Fruit fly (Drosophila melanogaster) whole organism, embryonic: ENCODE measurements around the gene mora.

ENCODE experiments used
- BtbVII ChIP-seq: fragments of 200-800 bp; sonication (Bioruptor generic); optimal IDR thresholded peaks from 3 replicates; lab custom pipeline; 2017; ENCODE audit warnings: missing biosample characterization, mild to moderate bottlenecking, missing genetic modification characterization
- CG11085 ChIP-seq: fragments of 200-800 bp; sonication (Bioruptor generic); IDR thresholded peaks from 2 replicates; pipeline ENCODE4 v1.3.6; 2022; ENCODE audit warnings: missing biosample characterization, missing genetic modification characterization
- CG11247 ChIP-seq: fragments of 200-800 bp; sonication (Bioruptor generic); IDR thresholded peaks from 2 replicates; pipeline ENCODE4 v1.3.6; 2022; ENCODE audit warnings: missing biosample characterization, missing genetic modification characterization
- CG11560 ChIP-seq: fragments of 200-800 bp; sonication (Bioruptor generic); IDR thresholded peaks from 3 replicates; pipeline ENCODE4 v1.3.6; 2022; ENCODE audit warnings: missing biosample characterization, missing genetic modification characterization
- CG12769 ChIP-seq: fragments of 200-800 bp; sonication (Bioruptor generic); optimal IDR thresholded peaks from 2 replicates; lab custom pipeline; 2019; ENCODE audit warnings: missing biosample characterization, mild to moderate bottlenecking, missing genetic modification characterization, moderate library complexity
- CG16813 ChIP-seq: fragments of 200-800 bp; sonication (Bioruptor generic); IDR thresholded peaks from 3 replicates; pipeline ENCODE4 v1.3.6; 2022; ENCODE audit warnings: missing biosample characterization, missing genetic modification characterization; ENCODE audit not compliant: partially characterized antibody
- CG17802 ChIP-seq: fragments of 200-800 bp; sonication (Bioruptor generic); optimal IDR thresholded peaks from 2 replicates; lab custom pipeline; 2018; ENCODE audit warnings: missing biosample characterization, mild to moderate bottlenecking, missing genetic modification characterization, moderate library complexity
- CG18262 ChIP-seq: fragments of 200-800 bp; optimal IDR thresholded peaks from 3 replicates; lab custom pipeline; 2019; ENCODE audit warnings: missing biosample characterization, mild to moderate bottlenecking, missing genetic modification characterization, moderate library complexity
- CG18599 ChIP-seq: fragments of 200-800 bp; sonication (Bioruptor generic); optimal IDR thresholded peaks from 3 replicates; lab custom pipeline; 2017; ENCODE audit warnings: missing biosample characterization, missing genetic modification characterization, mild to moderate bottlenecking, moderate library complexity, missing genetic modification reagents
- CG33213 ChIP-seq: fragments of 200-800 bp; sonication (Bioruptor generic); optimal IDR thresholded peaks from 3 replicates; lab custom pipeline; 2016; ENCODE audit warnings: missing biosample characterization, missing genetic modification characterization
- CG34224 ChIP-seq: fragments of 200-800 bp; sonication (Bioruptor generic); IDR thresholded peaks from 3 replicates; pipeline ENCODE4 v1.3.6; 2022; ENCODE audit warnings: missing biosample characterization, missing genetic modification characterization; ENCODE audit not compliant: partially characterized antibody
- CG34376 ChIP-seq: fragments of 200-800 bp; sonication (Bioruptor generic); optimal IDR thresholded peaks from 2 replicates; lab custom pipeline; 2018; ENCODE audit warnings: missing biosample characterization, mild to moderate bottlenecking, missing genetic modification characterization
- CG34422 ChIP-seq: fragments of 200-800 bp; sonication (Bioruptor generic); IDR thresholded peaks from 3 replicates; pipeline ENCODE4 v1.3.6; 2022; ENCODE audit warnings: missing biosample characterization, missing genetic modification characterization
- CG4282 ChIP-seq: fragments of 200-800 bp; sonication (Bioruptor generic); optimal IDR thresholded peaks from 2 replicates; lab custom pipeline; 2016; ENCODE audit warnings: missing biosample characterization, missing genetic modification characterization
- CG4328 ChIP-seq: fragments of 200-800 bp; sonication (Bioruptor generic); optimal IDR thresholded peaks from 3 replicates; lab custom pipeline; 2017; ENCODE audit warnings: missing biosample characterization, missing genetic modification reagents, missing genetic modification characterization
- CG4360 ChIP-seq: fragments of 200-800 bp; sonication (Bioruptor generic); IDR thresholded peaks from 2 replicates; pipeline ENCODE4 v1.3.6; 2022; ENCODE audit warnings: missing biosample characterization, missing genetic modification characterization
- CG4854 ChIP-seq: fragments of 200-800 bp; sonication (Bioruptor generic); optimal IDR thresholded peaks from 2 replicates; lab custom pipeline; 2016; ENCODE audit warnings: missing biosample characterization, missing genetic modification characterization, inconsistent platforms
- CG6765 ChIP-seq: fragments of 200-800 bp; sonication (Bioruptor generic); optimal IDR thresholded peaks from 3 replicates; lab custom pipeline; 2017; ENCODE audit warnings: missing biosample characterization, mild to moderate bottlenecking, missing genetic modification characterization
- CG8089 ChIP-seq: fragments of 200-800 bp; sonication (Bioruptor generic); optimal IDR thresholded peaks from 3 replicates; lab custom pipeline; 2016; ENCODE audit warnings: missing biosample characterization, missing genetic modification characterization
- CG8359 ChIP-seq: fragments of 200-800 bp; sonication (Bioruptor generic); optimal IDR thresholded peaks from 2 replicates; lab custom pipeline; 2017; ENCODE audit warnings: missing biosample characterization, mild to moderate bottlenecking, missing genetic modification characterization, borderline replicate concordance
- CG8765 ChIP-seq: fragments of 200-800 bp; sonication (Bioruptor generic); IDR thresholded peaks from 2 replicates; pipeline ENCODE4 v1.3.6; 2022; ENCODE audit warnings: missing biosample characterization, missing genetic modification characterization
- CG9727 ChIP-seq: fragments of 200-800 bp; sonication (Bioruptor generic); optimal IDR thresholded peaks from 3 replicates; lab custom pipeline; 2017; ENCODE audit warnings: missing biosample characterization, mild to moderate bottlenecking, missing genetic modification characterization
- Dbx ChIP-seq: fragments of 200-800 bp; sonication (Bioruptor generic); IDR thresholded peaks from 3 replicates; pipeline ENCODE4 v1.3.6; 2022; ENCODE audit warnings: missing biosample characterization, missing genetic modification characterization
- Dll ChIP-seq: fragments of 200-800 bp; sonication (Bioruptor generic); IDR thresholded peaks from 4 replicates; pipeline ENCODE4 v1.3.6; 2022; ENCODE audit warnings: missing biosample characterization, missing genetic modification characterization; ENCODE audit not compliant: partially characterized antibody
- Dp ChIP-seq: fragments of 200-800 bp; sonication (Bioruptor generic); optimal IDR thresholded peaks from 2 replicates; lab custom pipeline; 2018; ENCODE audit warnings: missing biosample characterization, mild to moderate bottlenecking, missing genetic modification characterization, moderate library complexity
- Nf-YB ChIP-seq: fragments of 200-800 bp; sonication (Bioruptor generic); optimal IDR thresholded peaks from 3 replicates; lab custom pipeline; 2019; ENCODE audit warnings: missing biosample characterization, mild to moderate bottlenecking, missing genetic modification characterization, moderate library complexity
- Optix ChIP-seq: fragments of 200-800 bp; sonication (Bioruptor generic); IDR thresholded peaks from 3 replicates; pipeline ENCODE4 v1.3.6; 2022; ENCODE audit warnings: missing biosample characterization, missing genetic modification characterization
- Pdp1 ChIP-seq, 2 experiments: fragments of 200-800 bp; sonication (Bioruptor generic); optimal IDR thresholded peaks; 3 replicates each; lab custom pipeline; 2016; ENCODE audit warnings: missing biosample characterization in 2 of 2, missing genetic modification characterization in 2 of 2, mild to moderate bottlenecking in 1 of 2, moderate library complexity in 1 of 2
- Tbp ChIP-seq: fragments of >200 bp; optimal IDR thresholded peaks from 2 replicates; lab custom pipeline; 2018; ENCODE audit warnings: missing biosample characterization, missing genetic modification characterization
- Trl ChIP-seq, 3 experiments: fragments of >200 bp in 2 of 3; fragments of 200-800 bp in 1 of 3; sonication (Bioruptor generic) in 1 of 3; optimal IDR thresholded peaks; 2 replicates in 1 of 3; 3 replicates in 2 of 3; lab custom pipeline; 2016 to 2017; ENCODE audit warnings: missing biosample characterization in 1 of 3, missing genetic modification characterization in 1 of 3
- az2 ChIP-seq: fragments of 200-800 bp; sonication (Bioruptor generic); optimal IDR thresholded peaks from 3 replicates; lab custom pipeline; 2016; ENCODE audit warnings: missing biosample characterization, missing genetic modification characterization
- cato ChIP-seq: fragments of 200-800 bp; sonication (Bioruptor generic); optimal IDR thresholded peaks from 2 replicates; lab custom pipeline; 2016; ENCODE audit warnings: missing biosample characterization, missing genetic modification characterization, borderline replicate concordance
- chn ChIP-seq: fragments of 200-800 bp; sonication (Bioruptor generic); optimal IDR thresholded peaks from 2 replicates; lab custom pipeline; 2016; ENCODE audit warnings: missing biosample characterization, missing genetic modification characterization
- cwo ChIP-seq: fragments of 200-800 bp; sonication (Bioruptor generic); optimal IDR thresholded peaks from 3 replicates; lab custom pipeline; 2017; ENCODE audit warnings: missing biosample characterization, missing genetic modification characterization, mild to moderate bottlenecking, moderate library complexity, missing genetic modification reagents
- dimm ChIP-seq: fragments of 200-800 bp; sonication (Bioruptor generic); IDR thresholded peaks from 2 replicates; pipeline ENCODE4 v1.3.6; 2022; ENCODE audit warnings: missing biosample characterization, missing genetic modification characterization
- gsb ChIP-seq: fragments of 200-800 bp; sonication (Bioruptor generic); IDR thresholded peaks from 2 replicates; pipeline ENCODE4 v1.3.6; 2022; ENCODE audit warnings: missing biosample characterization, missing genetic modification characterization
- ham ChIP-seq: fragments of 200-800 bp; sonication (Bioruptor generic); IDR thresholded peaks from 2 replicates; pipeline ENCODE4 v1.3.6; 2022; ENCODE audit warnings: missing biosample characterization, missing genetic modification characterization
- nerfin-2 ChIP-seq: fragments of 200-800 bp; sonication (Bioruptor generic); IDR thresholded peaks from 2 replicates; pipeline ENCODE4 v1.3.6; 2022; ENCODE audit warnings: missing biosample characterization, missing genetic modification characterization; ENCODE audit not compliant: partially characterized antibody
- otp ChIP-seq: fragments of 200-800 bp; sonication (Bioruptor generic); IDR thresholded peaks from 3 replicates; pipeline ENCODE4, ENCODE4 v1.3.6; 2022; ENCODE audit warnings: missing biosample characterization, missing genetic modification characterization
- pan ChIP-seq, 4 experiments: fragments of >200 bp in 3 of 4; fragments of 200-800 bp in 1 of 4; sonication (Bioruptor generic) in 1 of 4; optimal IDR thresholded peaks in 3 of 4; IDR thresholded peaks in 1 of 4; 2 replicates each; pipeline versions ENCODE4 v1.3.6 to Lab custom; 2017 to 2022; ENCODE audit warnings: missing biosample characterization in 2 of 4, missing genetic modification characterization in 2 of 4, mixed read lengths in 1 of 4
- phol ChIP-seq: fragments of 200-800 bp; sonication (Bioruptor generic); optimal IDR thresholded peaks from 3 replicates; lab custom pipeline; 2018; ENCODE audit warnings: missing biosample characterization, mild to moderate bottlenecking, missing genetic modification characterization, moderate library complexity
- seq ChIP-seq: fragments of 200-800 bp; sonication (Bioruptor generic); IDR thresholded peaks from 2 replicates; pipeline ENCODE4 v1.3.6; 2022; ENCODE audit warnings: missing biosample characterization, missing genetic modification characterization
- sim ChIP-seq: fragments of 200-800 bp; sonication (Bioruptor generic); IDR thresholded peaks from 2 replicates; pipeline ENCODE4 v1.3.6; 2022; ENCODE audit warnings: missing biosample characterization, missing genetic modification characterization
- tap ChIP-seq: fragments of 200-800 bp; optimal IDR thresholded peaks from 3 replicates; lab custom pipeline; 2019; ENCODE audit warnings: missing biosample characterization, mild to moderate bottlenecking, missing genetic modification characterization, moderate library complexity
- usp ChIP-seq: fragments of >200 bp; optimal IDR thresholded peaks from 2 replicates; lab custom pipeline; 2017; ENCODE audit warnings: missing biosample characterization, missing genetic modification characterization
- wor ChIP-seq: fragments of 200-800 bp; sonication (Bioruptor generic); IDR thresholded peaks from 2 replicates; pipeline ENCODE4 v1.3.6; 2022; ENCODE audit warnings: missing biosample characterization, missing genetic modification characterization

mora gene

DNA sequence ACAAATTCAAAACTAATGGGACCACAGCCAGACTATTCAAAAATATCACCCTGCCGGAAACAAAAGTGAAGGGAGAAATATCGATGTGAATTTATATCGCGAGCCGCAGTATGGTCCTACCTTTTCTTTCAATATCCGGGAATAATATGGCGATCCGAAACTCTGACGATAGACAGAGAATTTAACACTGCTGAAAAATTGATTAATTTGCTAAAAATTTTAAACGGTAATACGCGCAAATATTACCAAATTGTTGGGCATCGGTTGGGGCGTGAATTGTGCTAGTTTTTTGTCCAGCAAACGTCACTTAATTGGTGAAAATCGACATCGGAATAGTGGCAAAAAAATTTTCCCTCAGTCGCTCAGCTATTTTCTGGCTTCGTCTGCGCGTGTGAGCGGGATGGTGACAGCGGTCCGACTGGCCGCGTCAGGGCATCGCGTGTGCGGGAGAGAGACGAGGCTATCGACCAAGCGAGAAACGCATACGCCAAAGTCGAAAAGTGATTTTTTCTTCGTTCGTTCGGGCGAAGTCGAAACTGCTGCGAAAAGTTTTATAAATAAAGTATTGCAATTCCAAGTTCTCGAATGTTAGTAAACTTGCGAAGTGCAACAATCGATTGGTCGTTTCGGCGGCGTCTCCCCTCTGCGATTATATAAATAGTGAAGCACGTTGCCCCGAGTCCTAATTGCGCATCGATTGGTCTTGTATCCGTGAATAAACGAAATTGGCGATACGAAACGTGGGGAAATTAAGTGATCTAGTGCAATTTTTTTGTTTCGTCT lies 44.5 kb downstream of the mora start, which contains the start of gene mask (continued):
- TF ChIP-seq nerfin-2 (GFP tag; lab: Robert Waterston, UW): no peak
- peak; percentile 76 for TF ChIP-seq BtbVII (GFP tag; lab: Kevin White, UChicago)
- TF ChIP-seq sim (GFP tag; lab: Robert Waterston, UW): peak; percentile 66
- TF ChIP-seq cwo (GFP tag; lab: Kevin White, UChicago): no peak
- peak; percentile 53 for TF ChIP-seq CG17802 (tag; lab: Kevin White, UChicago)
- TF ChIP-seq dimm (GFP tag; lab: Robert Waterston, UW): 0 out of 2 replicates have a peak, but pooled peaks have one; percentile 42
- peak; percentile 86 for TF ChIP-seq CG8089
- no peak for TF ChIP-seq wor (GFP tag; lab: Robert Waterston, UW)
- TF ChIP-seq gsb (GFP tag; lab: Robert Waterston, UW): 0 out of 2 replicates have a peak, but pooled peaks have one; percentile 13
- peak; percentile 65 to 83 for TF ChIP-seq Pdp1 (GFP tag; optimal IDR thresholded peaks at IDR 0.05; lab: Kevin White, UChicago)
- TF ChIP-seq seq (GFP tag; lab: Robert Waterston, UW): peak; percentile 75
- no peak for TF ChIP-seq usp
- peak; percentile 87 for TF ChIP-seq CG34376 (GFP tag; lab: Kevin White, UChicago)
- peak; percentile 79 for TF ChIP-seq CG34422 (GFP tag; lab: Robert Waterston, UW)
- TF ChIP-seq CG11560: no peak; the same call in 2 of the 3 replicates
- TF ChIP-seq Dp (GFP tag; lab: Kevin White, UChicago): peak; percentile 46
- TF ChIP-seq ham (GFP tag; lab: Robert Waterston, UW): 0 out of 2 replicates have a peak, but pooled peaks have one; percentile 25
- TF ChIP-seq otp (GFP tag; lab: Robert Waterston, UW): peak; percentile 91
- no peak for TF ChIP-seq tap (tag; lab: Kevin White, UChicago)
- TF ChIP-seq pan (optimal IDR thresholded peaks at IDR 0.05; lab: Kevin White, UChicago): no peak
- peak in 1 of 2 experiments; percentile 80 for TF ChIP-seq pan (GFP tag; optimal IDR thresholded peaks at IDR 0.05 in 1 of 2, IDR thresholded peaks at IDR 0.05 in 1 of 2)
- TF ChIP-seq Optix (GFP tag; lab: Robert Waterston, UW): 0 out of 3 replicates have a peak, but pooled peaks have one; percentile 59
- TF ChIP-seq cato: peak; percentile 61
- TF ChIP-seq CG18262: peak; percentile 58
- TF ChIP-seq CG11247 (GFP tag; lab: Robert Waterston, UW): peak; percentile 87
- peak; percentile 92 for TF ChIP-seq CG9727
- peak; percentile 87 for TF ChIP-seq CG6765 (GFP tag; lab: Kevin White, UChicago)
- peak; percentile 46 for TF ChIP-seq az2
- peak; percentile 62 for TF ChIP-seq CG12769 (tag; lab: Kevin White, UChicago)
- TF ChIP-seq CG33213: peak; percentile 84
- peak; percentile 83 for TF ChIP-seq CG4328 (GFP tag; lab: Kevin White, UChicago)
- peak; percentile 98 for TF ChIP-seq phol (tag; lab: Kevin White, UChicago)
- peak; percentile 65 for TF ChIP-seq chn (GFP tag; lab: Kevin White, UChicago)
- TF ChIP-seq CG4854 (GFP tag; lab: Kevin White, UChicago): peak; percentile 67
- TF ChIP-seq Dll (GFP tag; lab: Robert Waterston, UW): 0 out of 4 replicates have a peak, but pooled peaks have one; percentile 6
- peak; percentile 36 for TF ChIP-seq CG4282 (GFP tag; lab: Kevin White, UChicago)
- TF ChIP-seq Dbx (GFP tag; lab: Robert Waterston, UW): peak; percentile 81
- peak; percentile 83 for TF ChIP-seq CG18599 (GFP tag; lab: Kevin White, UChicago)
- no peak for TF ChIP-seq Trl (optimal IDR thresholded peaks at IDR 0.05; lab: Kevin White, UChicago)
- TF ChIP-seq Trl (GFP tag; optimal IDR thresholded peaks at IDR 0.05; lab: Kevin White, UChicago): peak; percentile 87
- TF ChIP-seq Nf-YB (GFP tag; lab: Kevin White, UChicago): peak; percentile 32
- peak; percentile 47 for TF ChIP-seq CG8359 (GFP tag; lab: Kevin White, UChicago)
- no peak for TF ChIP-seq CG8765 (GFP tag; lab: Robert Waterston, UW)
- TF ChIP-seq CG4360 (GFP tag; lab: Robert Waterston, UW): 0 out of 2 replicates have a peak, but pooled peaks have one; percentile 17
- TF ChIP-seq Tbp (GFP tag; lab: Kevin White, UChicago): no peak
- no peak for TF ChIP-seq CG34224
- TF ChIP-seq CG16813 (GFP tag; lab: Robert Waterston, UW): no peak; the same call in 2 of the 3 replicates
- TF ChIP-seq CG11085: peak; percentile 86
